Worm (Caenorhabditis elegans) whole organism, L2 larva: Measurements from ENCODE around the gene mua-3.
A peak's percentile ranks its signal among the peaks of the same experiment; 100 is the strongest.

ENCODE experiments used
- C34F6.9 ChIP-seq: fragments of 150-350 bp; optimal IDR thresholded peaks from 2 replicates; lab custom pipeline; 2014; ENCODE audit warnings: missing biosample characterization, missing genetic modification characterization
- F13H6.1 ChIP-seq: sonication (generic microtip); optimal IDR thresholded peaks from 2 replicates; lab custom pipeline; 2016; ENCODE audit warnings: missing genetic modification characterization, missing compliant biosample characterization
- R02D3.7 ChIP-seq: fragments of 150-350 bp; optimal IDR thresholded peaks from 2 replicates; lab custom pipeline; 2014; ENCODE audit warnings: missing biosample characterization, missing genetic modification characterization
- Y55F3AM.14 ChIP-seq: fragments of 200-800 bp; sonication (Bioruptor generic); optimal IDR thresholded peaks from 2 replicates; lab custom pipeline; 2018; ENCODE audit warnings: mild to moderate bottlenecking, missing genetic modification characterization, missing compliant biosample characterization
- ZK546.5 ChIP-seq: sonication (generic microtip); optimal IDR thresholded peaks from 2 replicates; lab custom pipeline; 2017; ENCODE audit warnings: missing biosample characterization, missing genetic modification characterization
- alr-1 ChIP-seq: fragments of 150-350 bp; optimal IDR thresholded peaks from 2 replicates; lab custom pipeline; 2014; ENCODE audit warnings: missing biosample characterization, missing genetic modification characterization
- aly-2 ChIP-seq: fragments of 150-350 bp; optimal IDR thresholded peaks from 2 replicates; lab custom pipeline; 2014; ENCODE audit warnings: missing biosample characterization, missing genetic modification characterization
- ama-1 ChIP-seq: fragments of 150-350 bp; optimal IDR thresholded peaks from 2 replicates; lab custom pipeline; 2018; ENCODE audit warnings: inconsistent platforms
- blmp-1 ChIP-seq: sonication (generic microtip); optimal IDR thresholded peaks from 2 replicates; lab custom pipeline; 2017; ENCODE audit warnings: missing genetic modification characterization, mild to moderate bottlenecking, missing compliant biosample characterization, antibody characterized with exemption, moderate library complexity; ENCODE audit not compliant: insufficient read depth
- ceh-16 ChIP-seq: fragments of 150-350 bp; optimal IDR thresholded peaks from 2 replicates; lab custom pipeline; 2014; ENCODE audit warnings: missing biosample characterization, missing genetic modification characterization
- ceh-82 ChIP-seq: fragments of 150-350 bp; optimal IDR thresholded peaks from 2 replicates; lab custom pipeline; 2014; ENCODE audit warnings: missing biosample characterization, missing genetic modification characterization
- crh-2 ChIP-seq: sonication (generic microtip); optimal IDR thresholded peaks from 2 replicates; lab custom pipeline; 2017; ENCODE audit warnings: missing biosample characterization, missing genetic modification characterization
- dmd-4 ChIP-seq: sonication (generic microtip); optimal IDR thresholded peaks from 2 replicates; lab custom pipeline; 2017; ENCODE audit warnings: missing biosample characterization, missing genetic modification characterization
- egl-27 ChIP-seq: sonication (generic microtip); optimal IDR thresholded peaks from 3 replicates; lab custom pipeline; 2017; ENCODE audit warnings: missing biosample characterization, missing genetic modification reagents, missing genetic modification characterization
- elt-1 ChIP-seq: fragments of 150-350 bp; optimal IDR thresholded peaks from 2 replicates; lab custom pipeline; 2014; ENCODE audit warnings: missing biosample characterization, missing genetic modification characterization
- elt-3 ChIP-seq: sonication (generic microtip); optimal IDR thresholded peaks from 2 replicates; lab custom pipeline; 2017; ENCODE audit warnings: missing biosample characterization, missing genetic modification characterization
- fos-1 ChIP-seq: fragments of 150-350 bp; optimal IDR thresholded peaks from 2 replicates; lab custom pipeline; 2014; ENCODE audit warnings: missing biosample characterization, missing genetic modification characterization
- gmeb-1 ChIP-seq: fragments of 150-350 bp; optimal IDR thresholded peaks from 2 replicates; lab custom pipeline; 2014; ENCODE audit warnings: missing biosample characterization, missing genetic modification characterization
- lin-11 ChIP-seq: fragments of 150-350 bp; sonication (generic microtip); optimal IDR thresholded peaks from 2 replicates; lab custom pipeline; 2014; ENCODE audit warnings: missing biosample characterization, missing genetic modification characterization, inconsistent platforms, mixed read lengths
- lin-13 ChIP-seq: fragments of 150-350 bp; optimal IDR thresholded peaks from 2 replicates; lab custom pipeline; 2014; ENCODE audit warnings: missing biosample characterization, missing genetic modification reagents, missing genetic modification characterization
- lin-39 ChIP-seq: fragments of 150-350 bp; optimal IDR thresholded peaks from 2 replicates; lab custom pipeline; 2014; ENCODE audit warnings: missing biosample characterization, missing genetic modification reagents, missing genetic modification characterization
- lsy-2 ChIP-seq, 2 experiments: fragments of 150-350 bp in 1 of 2; sonication (generic microtip) in 1 of 2; optimal IDR thresholded peaks; 2 replicates each; lab custom pipeline; 2014 to 2017; ENCODE audit warnings: missing biosample characterization in 2 of 2, missing genetic modification characterization in 2 of 2
- mab-5 ChIP-seq: fragments of 150-350 bp; optimal IDR thresholded peaks from 2 replicates; lab custom pipeline; 2014; ENCODE audit warnings: missing biosample characterization, missing genetic modification characterization
- mbf-1 ChIP-seq: sonication (generic microtip); optimal IDR thresholded peaks from 2 replicates; lab custom pipeline; 2017; ENCODE audit warnings: missing biosample characterization, missing genetic modification characterization
- mdl-1 ChIP-seq, 2 experiments: fragments of 150-350 bp in 1 of 2; sonication (generic microtip) in 1 of 2; optimal IDR thresholded peaks; 2 replicates each; lab custom pipeline; 2017; ENCODE audit warnings: missing biosample characterization in 2 of 2, missing genetic modification characterization in 2 of 2
- nhr-10 ChIP-seq: sonication (generic microtip); optimal IDR thresholded peaks from 2 replicates; lab custom pipeline; 2017; ENCODE audit warnings: missing biosample characterization, missing genetic modification characterization
- nhr-11 ChIP-seq: fragments of 150-350 bp; optimal IDR thresholded peaks from 2 replicates; lab custom pipeline; 2014; ENCODE audit warnings: missing biosample characterization, missing genetic modification characterization
- nhr-12 ChIP-seq: fragments of 150-350 bp; optimal IDR thresholded peaks from 2 replicates; lab custom pipeline; 2014; ENCODE audit warnings: missing biosample characterization, missing genetic modification characterization
- nhr-129 ChIP-seq: fragments of 150-350 bp; optimal IDR thresholded peaks from 2 replicates; lab custom pipeline; 2014; ENCODE audit warnings: missing biosample characterization, missing genetic modification characterization
- nhr-21 ChIP-seq: fragments of 150-350 bp; optimal IDR thresholded peaks from 2 replicates; lab custom pipeline; 2014; ENCODE audit warnings: missing biosample characterization, missing genetic modification characterization
- nhr-23 ChIP-seq: fragments of 150-350 bp; optimal IDR thresholded peaks from 2 replicates; lab custom pipeline; 2014; ENCODE audit warnings: missing biosample characterization, missing genetic modification reagents, missing genetic modification characterization
- nhr-237 ChIP-seq: fragments of 150-350 bp; optimal IDR thresholded peaks from 2 replicates; lab custom pipeline; 2014; ENCODE audit warnings: missing biosample characterization, missing genetic modification characterization
- nhr-25 ChIP-seq: fragments of 150-350 bp; sonication (generic microtip); optimal IDR thresholded peaks from 3 replicates; lab custom pipeline; 2014; ENCODE audit warnings: missing biosample characterization, missing genetic modification characterization
- nhr-6 ChIP-seq: fragments of 150-350 bp; optimal IDR thresholded peaks from 2 replicates; lab custom pipeline; 2014; ENCODE audit warnings: missing biosample characterization, missing genetic modification characterization
- nhr-77 ChIP-seq: fragments of 150-350 bp; optimal IDR thresholded peaks from 2 replicates; lab custom pipeline; 2014; ENCODE audit warnings: missing biosample characterization, missing genetic modification characterization
- peb-1 ChIP-seq: fragments of 150-350 bp; optimal IDR thresholded peaks from 2 replicates; lab custom pipeline; 2014; ENCODE audit warnings: missing biosample characterization, missing genetic modification characterization
- sem-4 ChIP-seq: fragments of 150-350 bp; optimal IDR thresholded peaks from 2 replicates; lab custom pipeline; 2014; ENCODE audit warnings: missing biosample characterization, missing genetic modification reagents, missing genetic modification characterization
- skn-1 ChIP-seq: sonication (generic microtip); optimal IDR thresholded peaks from 2 replicates; lab custom pipeline; 2017; ENCODE audit warnings: missing biosample characterization, missing genetic modification characterization
- sma-3 ChIP-seq: sonication (generic microtip); optimal IDR thresholded peaks from 2 replicates; lab custom pipeline; 2016; ENCODE audit warnings: missing genetic modification reagents, missing genetic modification characterization, missing compliant biosample characterization
- sma-9 ChIP-seq, 2 experiments: fragments of 150-350 bp in 1 of 2; sonication (generic microtip) in 1 of 2; optimal IDR thresholded peaks; 2 replicates each; lab custom pipeline; 2014 to 2016; ENCODE audit warnings: missing genetic modification characterization in 2 of 2, mild to moderate bottlenecking in 1 of 2, missing biosample characterization in 1 of 2, missing compliant biosample characterization in 1 of 2, missing genetic modification reagents in 1 of 2, moderate library complexity in 1 of 2
- snpc-4 ChIP-seq: fragments of 150-350 bp; optimal IDR thresholded peaks from 2 replicates; lab custom pipeline; 2014; ENCODE audit warnings: missing biosample characterization, missing genetic modification characterization
- unc-39 ChIP-seq: fragments of 150-350 bp; optimal IDR thresholded peaks from 2 replicates; lab custom pipeline; 2014; ENCODE audit warnings: missing biosample characterization, missing genetic modification characterization
- unc-55 ChIP-seq: fragments of 150-350 bp; sonication (generic microtip); optimal IDR thresholded peaks from 3 replicates; lab custom pipeline; 2014; ENCODE audit warnings: missing biosample characterization, missing genetic modification reagents, missing genetic modification characterization
- unc-62 ChIP-seq: fragments of 150-350 bp; optimal IDR thresholded peaks from 2 replicates; lab custom pipeline; 2014; ENCODE audit warnings: missing biosample characterization, missing genetic modification reagents, missing genetic modification characterization
- zag-1 ChIP-seq: fragments of 150-350 bp; optimal IDR thresholded peaks from 2 replicates; lab custom pipeline; 2014; ENCODE audit warnings: missing biosample characterization, missing genetic modification characterization
- ztf-1 ChIP-seq: fragments of 200-800 bp; sonication (Bioruptor generic); conservative IDR thresholded peaks from 2 replicates; pipeline ENCODE4 v1.3.6; 2022; ENCODE audit warnings: missing genetic modification characterization, missing compliant biosample characterization
- ztf-11 ChIP-seq: sonication (generic microtip); optimal IDR thresholded peaks from 2 replicates; lab custom pipeline; 2017; ENCODE audit warnings: missing biosample characterization, missing genetic modification characterization
- ztf-4 ChIP-seq: fragments of 150-350 bp; optimal IDR thresholded peaks from 2 replicates; lab custom pipeline; 2014; ENCODE audit warnings: missing biosample characterization, missing genetic modification characterization

Gene mua-3

DNA sequence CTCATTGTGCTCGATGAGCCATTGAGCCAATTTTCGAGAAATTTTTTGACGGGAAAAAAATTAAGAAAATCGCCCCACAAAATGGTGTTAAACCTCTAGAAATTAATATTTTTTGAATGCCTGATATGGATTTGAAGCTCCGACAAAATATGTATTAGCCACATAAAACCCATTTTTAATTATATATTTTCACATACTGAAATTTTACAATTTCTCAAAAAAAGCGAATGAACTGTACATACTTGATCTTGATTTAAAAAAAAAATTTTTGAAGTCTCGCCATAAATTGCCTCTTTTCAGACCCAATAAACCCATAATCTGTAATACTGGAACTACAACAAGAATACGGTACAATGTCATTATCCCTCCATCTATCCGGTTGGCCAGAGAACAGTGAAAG lies 8.0 kb upstream of the mua-3 start, which contains the start of gene nac-3:
TSS of gene nac-3 (plus strand) at position 301 of the 400 bp plus-strand sequence.
- TF ChIP-seq skn-1 = no peak
- TF ChIP-seq dmd-4 (tag; lab: Kevin White, UChicago) = no peak

- TF ChIP-seq fos-1 (no peak), ama-1 (lab: Kevin White, UChicago) (no peak), lin-11 (tag; lab: Kevin White, UChicago) (peak; percentile 11), unc-62 (GFP tag; lab: Kevin White, UChicago) (no peak), snpc-4 (tag; lab: Kevin White, UChicago) (peak; percentile 22), peb-1 (tag; lab: Kevin White, UChicago) (no peak), dmd-4 (tag; lab: Kevin White, UChicago) (no peak), ZK546.5 (tag; lab: Kevin White, UChicago) (no peak), elt-3 (no peak), nhr-6 (peak; percentile 64), skn-1 (no peak), unc-39 (tag; lab: Kevin White, UChicago) (no peak), egl-27 (peak; percentile 25), R02D3.7 (no peak), nhr-23 (tag; lab: Kevin White, UChicago) (no peak), gmeb-1 (tag; lab: Kevin White, UChicago) (no peak), elt-1 (no peak), mdl-1 (tag; optimal IDR thresholded peaks at IDR 0.05; lab: Kevin White, UChicago) (peak in 1 of 2 experiments; percentile 56), sem-4 (tag; lab: Kevin White, UChicago) (peak; percentile 59), nhr-10 (tag; lab: Kevin White, UChicago) (no peak), F13H6.1 (peak; percentile 58), nhr-21 (tag; lab: Kevin White, UChicago) (no peak), lsy-2 (tag; optimal IDR thresholded peaks at IDR 0.05; lab: Kevin White, UChicago) (peak in 1 of 2 experiments; percentile 72), alr-1 (tag; lab: Kevin White, UChicago) (no peak), nhr-77 (tag; lab: Kevin White, UChicago) (no peak), lin-13 (GFP tag; lab: Kevin White, UChicago) (peak; percentile 26), nhr-12 (tag; lab: Kevin White, UChicago) (no peak), sma-9 (GFP tag; optimal IDR thresholded peaks at IDR 0.05; lab: Kevin White, UChicago) (peak; percentile 69), sma-9 (tag; optimal IDR thresholded peaks at IDR 0.05; lab: Kevin White, UChicago) (no peak), aly-2 (tag; lab: Kevin White, UChicago) (no peak), Y55F3AM.14 (no peak), zag-1 (tag; lab: Kevin White, UChicago) (peak; percentile 74), mab-5 (tag; lab: Kevin White, UChicago) (peak; percentile 48), ceh-82 (tag; lab: Kevin White, UChicago) (no peak), nhr-129 (tag; lab: Kevin White, UChicago) (peak; percentile 81), lin-39 (tag; lab: Kevin White, UChicago) (no peak), nhr-11 (tag; lab: Kevin White, UChicago) (no peak), nhr-25 (tag; lab: Kevin White, UChicago) (no peak), sma-3 (GFP tag; lab: Kevin White, UChicago) (no peak), nhr-237 (tag; lab: Kevin White, UChicago) (no peak), C34F6.9 (peak; percentile 77), unc-55 (GFP tag; lab: Kevin White, UChicago) (peak; percentile 90), crh-2 (tag; lab: Kevin White, UChicago) (peak; percentile 67), ceh-16 (no peak), ztf-1 (no peak), ztf-4 (tag; lab: Kevin White, UChicago) (peak; percentile 26), mbf-1 (tag; lab: Kevin White, UChicago) (no peak), ztf-11 (tag; lab: Kevin White, UChicago) (no peak), blmp-1 (tag; lab: Kevin White, UChicago) (no peak)
- TF ChIP-seq, all 48 proteins: peak for 17
Observed at ce11 chrIII:10153003-10153402, 7.5 kb upstream of the mua-3 start.
